Worm (Caenorhabditis elegans): Measurements from ENCODE around the gene hpo-25.

DNA sequence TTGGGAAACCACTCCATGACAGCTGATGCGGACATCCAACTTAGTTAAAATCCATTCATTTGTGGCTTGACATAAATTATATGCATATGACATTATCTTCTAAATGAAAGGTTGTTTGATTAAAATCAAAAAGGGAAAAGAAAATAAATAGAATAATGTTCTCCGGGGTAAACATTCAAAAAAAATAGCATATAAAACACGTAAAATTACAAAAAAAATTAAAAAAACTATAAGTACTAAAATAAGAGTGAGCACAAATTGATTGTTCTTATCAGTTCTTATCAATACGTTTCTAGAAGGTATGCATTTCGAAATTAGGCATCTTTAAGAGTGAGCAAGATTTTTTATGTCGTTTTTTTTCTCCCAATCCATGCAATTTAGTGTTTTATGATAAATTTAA lies 43.6 kb downstream of the hpo-25 start, which contains the start of gene fbxa-182:
- no peak for TF ChIP-seq npax-4 (tag; optimal IDR thresholded peaks at IDR 0.05)
- TF ChIP-seq lin-11 (tag; optimal IDR thresholded peaks at IDR 0.05): no peak
- TF ChIP-seq pqm-1 (tag; optimal IDR thresholded peaks at IDR 0.05): no peak
- TF ChIP-seq dmd-4 (tag; optimal IDR thresholded peaks at IDR 0.05; ENCODE audit: borderline replicate concordance): no peak
- no peak for TF ChIP-seq F13H6.1 (tag; optimal IDR thresholded peaks at IDR 0.05)
- no peak for TF ChIP-seq C08G9.2 (tag; optimal IDR thresholded peaks at IDR 0.05)
- TF ChIP-seq eyg-1 (tag; optimal IDR thresholded peaks at IDR 0.05): no peak
- TF ChIP-seq unc-42 (tag; optimal IDR thresholded peaks at IDR 0.05): no peak
- TF ChIP-seq tbx-2 (tag; optimal IDR thresholded peaks at IDR 0.05): no peak
- no peak for TF ChIP-seq fkh-10 (GFP tag; optimal IDR thresholded peaks at IDR 0.05)
- no peak for TF ChIP-seq ceh-48 (tag; optimal IDR thresholded peaks at IDR 0.05)
- no peak for TF ChIP-seq Y22D7AL.16 (tag; optimal IDR thresholded peaks at IDR 0.05)
- TF ChIP-seq ama-1 (optimal IDR thresholded peaks at IDR 0.05): no peak
